Worm (Caenorhabditis elegans) whole organism, mixed stage, embryonic: ENCODE data around the gene fbxc-22.

Experiments
- bed-3 ChIP-seq: fragments of 200-800 bp; sonication (Bioruptor generic); optimal IDR thresholded peaks from 3 replicates; lab custom pipeline; 2018; ENCODE audit warnings: mild to moderate bottlenecking, missing genetic modification characterization, moderate library complexity, missing compliant biosample characterization
- ceh-43 ChIP-seq: fragments of 200-800 bp; sonication (Bioruptor generic); optimal IDR thresholded peaks from 2 replicates; lab custom pipeline; 2018; ENCODE audit warnings: mild to moderate bottlenecking, missing genetic modification characterization, moderate library complexity, missing compliant biosample characterization
- ces-1 ChIP-seq: fragments of 150-350 bp; optimal IDR thresholded peaks from 2 replicates; lab custom pipeline; 2014; ENCODE audit warnings: missing biosample characterization, missing genetic modification reagents, missing genetic modification characterization
- elt-1 ChIP-seq: sonication (generic microtip); optimal IDR thresholded peaks from 2 replicates; lab custom pipeline; 2017; ENCODE audit warnings: missing genetic modification characterization, mild to moderate bottlenecking, missing compliant biosample characterization, antibody characterized with exemption, moderate library complexity, borderline replicate concordance; ENCODE audit not compliant: insufficient read depth
- ham-2 ChIP-seq: fragments of 200-800 bp; sonication (Bioruptor generic); optimal IDR thresholded peaks from 2 replicates; lab custom pipeline; 2018; ENCODE audit warnings: mild to moderate bottlenecking, missing genetic modification characterization, missing compliant biosample characterization
- lin-13 ChIP-seq: fragments of 150-350 bp; optimal IDR thresholded peaks from 2 replicates; lab custom pipeline; 2014; ENCODE audit warnings: missing biosample characterization, missing genetic modification characterization
- mep-1 ChIP-seq: fragments of 150-350 bp; optimal IDR thresholded peaks from 2 replicates; lab custom pipeline; 2017; ENCODE audit warnings: missing biosample characterization, missing genetic modification reagents, missing genetic modification characterization, inconsistent platforms
- nhr-12 ChIP-seq: fragments of 150-350 bp; optimal IDR thresholded peaks from 2 replicates; lab custom pipeline; 2014; ENCODE audit warnings: missing biosample characterization, missing genetic modification characterization
- nhr-237 ChIP-seq: fragments of 150-350 bp; optimal IDR thresholded peaks from 2 replicates; lab custom pipeline; 2014; ENCODE audit warnings: missing biosample characterization, missing genetic modification characterization
- sem-2 ChIP-seq: fragments of 200-800 bp; sonication (Bioruptor generic); optimal IDR thresholded peaks from 2 replicates; lab custom pipeline; 2018; ENCODE audit warnings: mild to moderate bottlenecking, missing genetic modification characterization, missing compliant biosample characterization
- snpc-4 ChIP-seq: fragments of 150-350 bp; optimal IDR thresholded peaks from 2 replicates; lab custom pipeline; 2014; ENCODE audit warnings: missing biosample characterization, missing genetic modification characterization
- sptf-1 ChIP-seq: sonication (generic microtip); optimal IDR thresholded peaks from 2 replicates; lab custom pipeline; 2017; ENCODE audit warnings: mild to moderate bottlenecking, missing genetic modification characterization, moderate library complexity, missing compliant biosample characterization
- tbx-8 ChIP-seq: fragments of 200-800 bp; sonication (Bioruptor generic); optimal IDR thresholded peaks from 2 replicates; lab custom pipeline; 2018; ENCODE audit warnings: mild to moderate bottlenecking, missing genetic modification characterization, moderate library complexity, missing compliant biosample characterization
- unc-120 ChIP-seq: sonication (generic microtip); optimal IDR thresholded peaks from 2 replicates; lab custom pipeline; 2017; ENCODE audit warnings: missing genetic modification characterization, missing compliant biosample characterization; ENCODE audit not compliant: poor library complexity, severe bottlenecking
- unc-62 ChIP-seq: fragments of 150-350 bp; optimal IDR thresholded peaks from 2 replicates; lab custom pipeline; 2014; ENCODE audit warnings: missing biosample characterization, missing genetic modification reagents, missing genetic modification characterization

fbxc-22 gene

DNA sequence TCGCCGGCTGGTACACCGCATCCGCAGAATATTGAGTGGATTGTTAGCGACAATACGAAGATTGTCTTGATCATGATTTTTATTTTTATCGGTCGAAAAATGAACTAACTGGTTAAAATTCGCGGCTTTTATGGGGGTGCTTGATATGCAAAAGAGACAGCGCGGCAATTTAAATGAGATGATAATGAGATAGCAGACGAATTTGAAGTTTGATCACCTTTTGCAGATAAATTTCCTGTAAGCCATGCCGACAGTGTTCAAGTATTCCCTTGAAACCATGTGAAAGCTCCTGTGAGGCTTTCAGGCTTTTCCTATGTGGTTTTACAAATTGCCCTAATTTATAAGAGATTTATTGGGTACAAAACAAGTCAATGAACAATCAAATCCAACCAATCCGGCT is 44.7 kb downstream of the fbxc-22 start, which contains the start of gene ZC204.17:
ZC204.17 (minus strand) TSS at position 101 of the 400 bp plus-strand sequence.
- TF ChIP-seq ceh-43 (GFP tag; lab: Kevin White, UChicago) = no peak
- no peak for TF ChIP-seq lin-13 (tag; lab: Kevin White, UChicago)
- no peak for TF ChIP-seq unc-62
- TF ChIP-seq sem-2 (GFP tag; lab: Kevin White, UChicago) = no peak
- TF ChIP-seq elt-1 = no peak
- TF ChIP-seq sptf-1 (tag; lab: Kevin White, UChicago) = no peak
- TF ChIP-seq tbx-8 (GFP tag; lab: Kevin White, UChicago) = no peak
- TF ChIP-seq unc-120 (tag; lab: Kevin White, UChicago) = no peak
- TF ChIP-seq ces-1 (GFP tag; lab: Kevin White, UChicago) = no peak
- no peak for TF ChIP-seq snpc-4 (tag; lab: Kevin White, UChicago)
- TF ChIP-seq, all 35 proteins: peak for 0

DNA sequence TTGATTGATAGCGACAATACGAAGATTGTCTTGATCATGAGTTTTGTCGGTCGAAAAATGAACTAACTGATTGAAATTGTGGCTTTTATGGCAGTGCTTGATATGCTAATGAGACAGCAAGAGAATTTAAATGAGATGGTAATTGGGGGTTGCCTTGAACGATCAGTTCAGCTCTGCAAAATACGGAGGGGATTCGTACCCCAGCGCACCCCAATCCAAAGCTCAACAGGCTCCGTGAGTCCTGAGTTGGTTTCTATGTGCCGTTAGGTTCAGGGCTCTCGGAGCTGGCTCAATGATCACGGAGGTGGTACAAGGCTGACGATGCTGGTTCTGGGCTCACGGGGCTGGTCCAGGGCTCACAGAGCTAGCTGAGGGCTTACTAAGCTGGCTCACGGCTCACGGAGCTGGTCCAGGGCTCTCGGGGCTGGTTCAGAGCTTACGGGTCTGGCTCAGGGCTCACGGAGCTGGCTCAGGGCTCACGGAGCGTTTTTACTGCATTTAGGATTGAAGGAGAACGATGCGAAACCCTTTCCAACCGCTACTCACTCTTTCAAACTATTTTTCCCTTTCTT is 46.0 kb downstream of the fbxc-22 start, which contains the start of gene ZC204.6:
ZC204.6 (minus strand) TSS at position 51 of the 572 bp plus-strand sequence.
- no peak for TF ChIP-seq bed-3
- TF ChIP-seq mep-1 (tag; lab: Kevin White, UChicago) = no peak
- TF ChIP-seq nhr-12 (tag; lab: Kevin White, UChicago) = no peak

DNA sequence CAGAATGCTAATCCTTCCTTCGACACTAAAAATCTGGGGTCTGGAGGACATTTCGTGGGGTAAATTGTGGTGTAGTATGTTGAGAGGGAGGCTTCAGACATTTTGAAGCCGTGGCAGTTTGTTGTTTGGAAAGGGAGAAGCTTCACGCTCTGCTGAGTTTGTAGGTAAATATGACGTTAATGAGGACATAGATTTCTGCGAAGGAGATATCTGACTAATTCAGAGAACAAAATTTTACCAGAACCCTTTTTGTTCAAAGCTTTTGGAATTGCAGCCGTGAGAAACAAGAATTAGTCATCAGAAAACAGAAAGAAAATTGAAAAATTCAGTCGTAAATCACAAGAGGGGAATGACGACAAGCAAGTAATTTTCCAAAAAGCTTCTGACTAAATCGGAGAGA is 50.4 kb downstream of the fbxc-22 start, which contains the start of gene srh-72:
srh-72 (minus strand) TSS at position 101 of the 400 bp plus-strand sequence.
- TF ChIP-seq ces-1 (GFP tag; lab: Kevin White, UChicago) = no peak
- no peak for TF ChIP-seq ham-2 (GFP tag; lab: Kevin White, UChicago)
- no peak for TF ChIP-seq tbx-8 (GFP tag; lab: Kevin White, UChicago)
- no peak for TF ChIP-seq nhr-237 (tag; lab: Kevin White, UChicago)
